Fruit fly (Drosophila melanogaster) whole organism, prepupa: ENCODE measurements around the gene Dad.

Experiments
- Blimp-1 ChIP-seq: fragments of 200-800 bp; sonication (Bioruptor generic); optimal IDR thresholded peaks from 3 replicates; lab custom pipeline; 2017; ENCODE audit warnings: missing biosample characterization, missing genetic modification characterization, mild to moderate bottlenecking, moderate library complexity, missing genetic modification reagents
- CG10669 ChIP-seq: fragments of 200-800 bp; sonication (Bioruptor generic); optimal IDR thresholded peaks from 3 replicates; lab custom pipeline; 2018; ENCODE audit warnings: missing biosample characterization, mild to moderate bottlenecking, missing genetic modification characterization, moderate library complexity
- CG11294 ChIP-seq: fragments of 200-800 bp; sonication (Bioruptor generic); IDR thresholded peaks from 2 replicates; pipeline ENCODE4 v1.3.6; 2022; ENCODE audit warnings: missing biosample characterization, missing genetic modification characterization
- CG11762 ChIP-seq: fragments of 200-800 bp; sonication (Bioruptor generic); optimal IDR thresholded peaks from 3 replicates; lab custom pipeline; 2016; ENCODE audit warnings: missing biosample characterization, missing genetic modification characterization; ENCODE audit not compliant: insufficient read depth
- CG11902 ChIP-seq: fragments of 200-800 bp; sonication (Bioruptor generic); optimal IDR thresholded peaks from 3 replicates; lab custom pipeline; 2016; ENCODE audit warnings: missing biosample characterization, missing genetic modification characterization
- CG1621 ChIP-seq: fragments of 200-800 bp; sonication (Bioruptor generic); optimal IDR thresholded peaks from 3 replicates; lab custom pipeline; 2018; ENCODE audit warnings: missing biosample characterization, mild to moderate bottlenecking, missing genetic modification characterization
- CG3032 ChIP-seq: fragments of 200-800 bp; optimal IDR thresholded peaks from 2 replicates; lab custom pipeline; 2019; ENCODE audit warnings: missing biosample characterization, mild to moderate bottlenecking, missing genetic modification characterization, moderate library complexity
- CG31627 ChIP-seq: fragments of 200-800 bp; sonication (Bioruptor generic); optimal IDR thresholded peaks from 3 replicates; lab custom pipeline; 2016; ENCODE audit warnings: missing biosample characterization, missing genetic modification characterization
- CG32006 ChIP-seq: fragments of 200-800 bp; sonication (Bioruptor generic); optimal IDR thresholded peaks from 3 replicates; lab custom pipeline; 2017; ENCODE audit warnings: missing biosample characterization, mild to moderate bottlenecking, missing genetic modification characterization
- CG34406 ChIP-seq: fragments of 200-800 bp; sonication (Bioruptor generic); optimal IDR thresholded peaks from 3 replicates; lab custom pipeline; 2016; ENCODE audit warnings: missing biosample characterization, missing genetic modification characterization
- CG3919 ChIP-seq: fragments of 200-800 bp; sonication (Bioruptor generic); optimal IDR thresholded peaks from 3 replicates; lab custom pipeline; 2016; ENCODE audit warnings: missing biosample characterization, missing genetic modification characterization
- CG4318 ChIP-seq: fragments of 200-800 bp; sonication (Bioruptor generic); optimal IDR thresholded peaks from 3 replicates; lab custom pipeline; 2017; ENCODE audit warnings: missing biosample characterization, mild to moderate bottlenecking, missing genetic modification characterization
- CG6163 ChIP-seq: fragments of 200-800 bp; sonication (Bioruptor generic); IDR thresholded peaks from 3 replicates; pipeline ENCODE4 v1.3.6; 2022; ENCODE audit warnings: missing biosample characterization, missing genetic modification characterization
- CG6276 ChIP-seq: fragments of 200-800 bp; sonication (Bioruptor generic); optimal IDR thresholded peaks from 2 replicates; lab custom pipeline; 2017; ENCODE audit warnings: missing biosample characterization, mild to moderate bottlenecking, missing genetic modification characterization
- CG6792 ChIP-seq: fragments of 200-800 bp; sonication (Bioruptor generic); optimal IDR thresholded peaks from 3 replicates; lab custom pipeline; 2016; ENCODE audit warnings: missing biosample characterization, missing genetic modification characterization
- CG6808 ChIP-seq: fragments of 200-800 bp; sonication (Bioruptor generic); optimal IDR thresholded peaks from 3 replicates; lab custom pipeline; 2017; ENCODE audit warnings: missing biosample characterization, missing genetic modification characterization, mild to moderate bottlenecking, moderate library complexity, missing genetic modification reagents
- CG6854 ChIP-seq: fragments of 200-800 bp; sonication (Bioruptor generic); optimal IDR thresholded peaks from 2 replicates; lab custom pipeline; 2017; ENCODE audit warnings: missing biosample characterization, mild to moderate bottlenecking, missing genetic modification characterization
- CG7368 ChIP-seq: fragments of 200-800 bp; sonication (Bioruptor generic); optimal IDR thresholded peaks from 3 replicates; lab custom pipeline; 2016; ENCODE audit warnings: missing biosample characterization, missing genetic modification characterization
- CG8119 ChIP-seq: fragments of 200-800 bp; sonication (Bioruptor generic); IDR thresholded peaks from 3 replicates; pipeline ENCODE4 v1.3.6; 2022; ENCODE audit warnings: missing biosample characterization, missing genetic modification characterization
- CG8319 ChIP-seq: fragments of 200-800 bp; sonication (Bioruptor generic); optimal IDR thresholded peaks from 3 replicates; lab custom pipeline; 2016; ENCODE audit warnings: missing biosample characterization, missing genetic modification characterization
- CG8632 ChIP-seq: fragments of 200-800 bp; sonication (Bioruptor generic); optimal IDR thresholded peaks from 3 replicates; lab custom pipeline; 2016; ENCODE audit warnings: missing biosample characterization, missing genetic modification characterization
- CG9139 ChIP-seq: fragments of 200-800 bp; sonication (Bioruptor generic); optimal IDR thresholded peaks from 3 replicates; lab custom pipeline; 2017; ENCODE audit warnings: missing biosample characterization, mild to moderate bottlenecking, missing genetic modification characterization
- Eip78C ChIP-seq: fragments of 200-800 bp; sonication (Bioruptor generic); peaks from one replicate; lab custom pipeline; 2016; ENCODE audit warnings: missing biosample characterization, missing genetic modification characterization
- Eip93F ChIP-seq: fragments of 200-800 bp; sonication (Bioruptor generic); optimal IDR thresholded peaks from 2 replicates; lab custom pipeline; 2016; ENCODE audit warnings: missing biosample characterization, mild to moderate bottlenecking, missing genetic modification characterization
- Ets21C ChIP-seq: fragments of 200-800 bp; sonication (Bioruptor generic); optimal IDR thresholded peaks from 3 replicates; lab custom pipeline; 2016; ENCODE audit warnings: missing biosample characterization, missing genetic modification characterization
- Ets96B ChIP-seq: fragments of 200-800 bp; optimal IDR thresholded peaks from 2 replicates; lab custom pipeline; 2019; ENCODE audit warnings: missing biosample characterization, mild to moderate bottlenecking, missing genetic modification characterization, moderate library complexity
- Gug ChIP-seq: fragments of 200-800 bp; sonication (Bioruptor generic); IDR thresholded peaks from 2 replicates; pipeline ENCODE4 v1.3.6; 2022; ENCODE audit warnings: missing biosample characterization, missing genetic modification characterization
- Hr38 ChIP-seq: sonication (Bioruptor generic); optimal IDR thresholded peaks from 2 replicates; lab custom pipeline; 2016; ENCODE audit warnings: missing biosample characterization, missing genetic modification characterization
- Hr39 ChIP-seq: fragments of 200-800 bp; sonication (Bioruptor generic); optimal IDR thresholded peaks from 2 replicates; lab custom pipeline; 2016; ENCODE audit warnings: missing biosample characterization, missing genetic modification characterization
- Hr4 ChIP-seq: fragments of 200-800 bp; sonication (Bioruptor generic); optimal IDR thresholded peaks from 3 replicates; lab custom pipeline; 2016; ENCODE audit warnings: missing biosample characterization, missing genetic modification characterization
- Met ChIP-seq: fragments of 200-800 bp; sonication (Bioruptor generic); optimal IDR thresholded peaks from 3 replicates; lab custom pipeline; 2016; ENCODE audit warnings: missing biosample characterization, missing genetic modification characterization
- OdsH ChIP-seq: fragments of 200-800 bp; sonication (Bioruptor generic); optimal IDR thresholded peaks from 3 replicates; lab custom pipeline; 2016; ENCODE audit warnings: missing biosample characterization, missing genetic modification characterization
- Smox ChIP-seq: fragments of 200-800 bp; sonication (Bioruptor generic); optimal IDR thresholded peaks from 3 replicates; lab custom pipeline; 2016; ENCODE audit warnings: missing biosample characterization, missing genetic modification characterization
- Sox14 ChIP-seq: fragments of 200-800 bp; sonication (Bioruptor generic); optimal IDR thresholded peaks from 3 replicates; lab custom pipeline; 2016; ENCODE audit warnings: missing biosample characterization, missing genetic modification characterization
- Sox15 ChIP-seq: fragments of 200-800 bp; sonication (Bioruptor generic); optimal IDR thresholded peaks from 3 replicates; lab custom pipeline; 2016; ENCODE audit warnings: missing biosample characterization, missing genetic modification characterization
- achi ChIP-seq: fragments of 200-800 bp; sonication (Bioruptor generic); optimal IDR thresholded peaks from 3 replicates; lab custom pipeline; 2016; ENCODE audit warnings: missing biosample characterization, missing genetic modification characterization
- acj6 ChIP-seq: fragments of 200-800 bp; sonication (Bioruptor generic); optimal IDR thresholded peaks from 3 replicates; lab custom pipeline; 2016; ENCODE audit warnings: missing biosample characterization, missing genetic modification characterization
- cyc ChIP-seq: fragments of 200-800 bp; sonication (Bioruptor generic); optimal IDR thresholded peaks from 3 replicates; lab custom pipeline; 2016; ENCODE audit warnings: missing biosample characterization, missing genetic modification characterization
- dac ChIP-seq: fragments of 200-800 bp; sonication (Bioruptor generic); optimal IDR thresholded peaks from 2 replicates; lab custom pipeline; 2017; ENCODE audit warnings: missing biosample characterization, mild to moderate bottlenecking, missing genetic modification characterization
- eg ChIP-seq: fragments of 200-800 bp; sonication (Bioruptor generic); IDR thresholded peaks from 3 replicates; pipeline ENCODE4 v1.3.6; 2022; ENCODE audit warnings: missing biosample characterization, missing genetic modification characterization
- esn ChIP-seq: fragments of 200-800 bp; sonication (Bioruptor generic); optimal IDR thresholded peaks from 2 replicates; lab custom pipeline; 2016; ENCODE audit warnings: missing biosample characterization, mild to moderate bottlenecking, missing genetic modification characterization, moderate library complexity
- fd85E ChIP-seq: fragments of 200-800 bp; sonication (Bioruptor generic); optimal IDR thresholded peaks from 3 replicates; lab custom pipeline; 2016; ENCODE audit warnings: missing biosample characterization, missing genetic modification characterization
- fkh ChIP-seq: fragments of 200-800 bp; sonication (Bioruptor generic); optimal IDR thresholded peaks from 3 replicates; lab custom pipeline; 2017; ENCODE audit warnings: missing biosample characterization, mild to moderate bottlenecking, missing genetic modification characterization, moderate library complexity
- lz ChIP-seq: fragments of 200-800 bp; sonication (Bioruptor generic); optimal IDR thresholded peaks from 3 replicates; lab custom pipeline; 2016; ENCODE audit warnings: missing biosample characterization, missing genetic modification characterization
- net ChIP-seq: fragments of 200-800 bp; sonication (Bioruptor generic); optimal IDR thresholded peaks from 3 replicates; lab custom pipeline; 2016; ENCODE audit warnings: missing biosample characterization, missing genetic modification characterization
- pdm3 ChIP-seq: fragments of 200-800 bp; sonication (Bioruptor generic); optimal IDR thresholded peaks from 3 replicates; lab custom pipeline; 2016; ENCODE audit warnings: missing biosample characterization, missing genetic modification characterization
- salr ChIP-seq, 2 experiments: fragments of 200-800 bp; sonication (Bioruptor generic); optimal IDR thresholded peaks; 3 replicates each; lab custom pipeline; 2016 to 2018; ENCODE audit warnings: missing biosample characterization in 2 of 2, missing genetic modification characterization in 2 of 2, mild to moderate bottlenecking in 1 of 2
- spab ChIP-seq: fragments of 200-800 bp; sonication (Bioruptor generic); optimal IDR thresholded peaks from 2 replicates; lab custom pipeline; 2017; ENCODE audit warnings: missing biosample characterization, mild to moderate bottlenecking, missing genetic modification characterization, missing genetic modification reagents
- ss ChIP-seq, 2 experiments: fragments of 200-800 bp; sonication (Bioruptor generic); optimal IDR thresholded peaks; 2 replicates in 1 of 2; 3 replicates in 1 of 2; lab custom pipeline; 2017 to 2018; ENCODE audit warnings: mild to moderate bottlenecking in 2 of 2, missing biosample characterization in 2 of 2, missing genetic modification characterization in 2 of 2, moderate library complexity in 1 of 2
- svp ChIP-seq: fragments of 200-800 bp; sonication (Bioruptor generic); peaks from one replicate; lab custom pipeline; 2016; ENCODE audit warnings: missing biosample characterization, missing genetic modification characterization
- vri ChIP-seq: fragments of 200-800 bp; sonication (Bioruptor generic); optimal IDR thresholded peaks from 3 replicates; lab custom pipeline; 2016; ENCODE audit warnings: missing biosample characterization, mild to moderate bottlenecking, missing genetic modification characterization

Dad gene

dm6 chr3R:17053415-17054177 lies at the start of gene Dad:
TSS of gene Dad (plus strand) at chr3R:17054007.
- peak; percentile 19 for TF ChIP-seq CG31627 (GFP tag; lab: Kevin White, UChicago)
- no peak for TF ChIP-seq fd85E (GFP tag; lab: Kevin White, UChicago)
- peak; percentile 35 for TF ChIP-seq vri (GFP tag; lab: Kevin White, UChicago)
- peak; percentile 62 for TF ChIP-seq Smox
- TF ChIP-seq Hr39 (GFP tag; lab: Kevin White, UChicago), result peak; percentile 28
- TF ChIP-seq CG11762 (GFP tag; lab: Kevin White, UChicago), result no peak
- TF ChIP-seq achi (GFP tag; lab: Kevin White, UChicago), result peak; percentile 34
- TF ChIP-seq eg, result peak; percentile 48; the same call in 1 of the 3 replicates
- TF ChIP-seq Eip93F (GFP tag; lab: Kevin White, UChicago), result peak; percentile 34
- no peak for TF ChIP-seq Ets96B (tag; lab: Kevin White, UChicago)
- TF ChIP-seq CG8119 (GFP tag; lab: Robert Waterston, UW), result no peak
- TF ChIP-seq CG6276 (GFP tag; lab: Kevin White, UChicago), result no peak
- peak; percentile 16 for TF ChIP-seq cyc (GFP tag; lab: Kevin White, UChicago)
- TF ChIP-seq pdm3 (GFP tag; lab: Kevin White, UChicago), result peak; percentile 13
- no peak for TF ChIP-seq CG11294
- peak; percentile 22 for TF ChIP-seq CG6854 (GFP tag; lab: Kevin White, UChicago)
- peak; percentile 50 for TF ChIP-seq CG9139 (GFP tag; lab: Kevin White, UChicago)
- TF ChIP-seq Sox15, result no peak
- peak; percentile 65 for TF ChIP-seq esn (GFP tag; lab: Kevin White, UChicago)
- peak; percentile 8 to 39 for TF ChIP-seq ss (GFP tag; optimal IDR thresholded peaks at IDR 0.05; lab: Kevin White, UChicago)
- peak; percentile 26 for TF ChIP-seq Sox14 (GFP tag; lab: Kevin White, UChicago)
- peak; percentile 11 for TF ChIP-seq Ets21C (GFP tag; lab: Kevin White, UChicago)
- no peak for TF ChIP-seq CG4318
- no peak for TF ChIP-seq CG8319 (GFP tag; lab: Kevin White, UChicago)
- no peak for TF ChIP-seq Hr38 (GFP tag; lab: Kevin White, UChicago)
- peak; percentile 57 for TF ChIP-seq lz
- peak; percentile 28 for TF ChIP-seq CG8632
- peak; percentile 21 for TF ChIP-seq CG3032 (tag; lab: Kevin White, UChicago)
- TF ChIP-seq spab, result no peak
- no peak for TF ChIP-seq dac (GFP tag; lab: Kevin White, UChicago)
- peak; percentile 6 for TF ChIP-seq Blimp-1
- peak; percentile 0 for TF ChIP-seq net (GFP tag; lab: Kevin White, UChicago)
- no peak for TF ChIP-seq CG7368 (GFP tag; lab: Kevin White, UChicago)
- TF ChIP-seq CG3919, result peak; percentile 25
- peak; percentile 30 for TF ChIP-seq acj6 (GFP tag; lab: Kevin White, UChicago)
- TF ChIP-seq Met, result peak; percentile 63
- TF ChIP-seq fkh (GFP tag; lab: Kevin White, UChicago), result no peak
- TF ChIP-seq salr (GFP tag; optimal IDR thresholded peaks at IDR 0.05; lab: Kevin White, UChicago), result no peak
- TF ChIP-seq svp (GFP tag; lab: Kevin White, UChicago), result peak; percentile 82
- TF ChIP-seq CG32006 (GFP tag; lab: Kevin White, UChicago), result no peak
- no peak for TF ChIP-seq CG11902 (GFP tag; lab: Kevin White, UChicago)
- no peak for TF ChIP-seq Hr4 (GFP tag; lab: Kevin White, UChicago)
- TF ChIP-seq CG6163 (GFP tag; lab: Robert Waterston, UW), result peak; percentile 49
- peak; percentile 22 for TF ChIP-seq CG6792
- TF ChIP-seq CG10669 (GFP tag; lab: Kevin White, UChicago), result no peak
- TF ChIP-seq CG34406, result peak; percentile 31
- no peak for TF ChIP-seq CG6808 (GFP tag; lab: Kevin White, UChicago)
- no peak for TF ChIP-seq CG1621
- TF ChIP-seq Gug (GFP tag; lab: Robert Waterston, UW), result no peak
- peak; percentile 94 for TF ChIP-seq Eip78C (GFP tag; lab: Kevin White, UChicago)
- peak; percentile 29 for TF ChIP-seq OdsH (GFP tag; lab: Kevin White, UChicago)
